Worm (Caenorhabditis elegans) whole organism, young adult: Measurements from ENCODE around the gene F55E10.2.

ENCODE experiments used
- B0035.1 ChIP-seq: sonication (generic microtip); optimal IDR thresholded peaks from 2 replicates; lab custom pipeline; 2016; ENCODE audit warnings: missing genetic modification characterization, mild to moderate bottlenecking, missing compliant biosample characterization, missing genotype, missing genetic modification reagents
- C06A6.2 ChIP-seq: fragments of 200-800 bp; sonication (Bioruptor generic); conservative IDR thresholded peaks from 2 replicates; pipeline ENCODE4 v1.3.6; 2022; ENCODE audit warnings: missing genetic modification characterization, missing compliant biosample characterization
- C17E4.6 ChIP-seq: fragments of 200-800 bp; sonication (Bioruptor generic); IDR thresholded peaks from 2 replicates; pipeline ENCODE4 v1.3.6; 2022; ENCODE audit warnings: missing genetic modification reagents, missing genetic modification characterization, missing compliant biosample characterization
- D2030.7 ChIP-seq: fragments of 200-800 bp; sonication (Bioruptor generic); IDR thresholded peaks from 2 replicates; pipeline ENCODE4 v1.3.6; 2022; ENCODE audit warnings: missing genetic modification reagents, missing genetic modification characterization, missing compliant biosample characterization
- F23B12.7 ChIP-seq: sonication (generic microtip); optimal IDR thresholded peaks from 2 replicates; lab custom pipeline; 2017; ENCODE audit warnings: missing genetic modification characterization, mild to moderate bottlenecking, missing compliant biosample characterization, antibody characterized with exemption, moderate library complexity; ENCODE audit not compliant: insufficient read depth
- F55B11.4 ChIP-seq: sonication (generic microtip); optimal IDR thresholded peaks from 2 replicates; lab custom pipeline; 2016; ENCODE audit warnings: missing compliant biosample characterization, missing genetic modification characterization, borderline replicate concordance; ENCODE audit not compliant: insufficient read depth
- F57A8.1 ChIP-seq: fragments of 200-800 bp; sonication (Bioruptor generic); optimal IDR thresholded peaks from 2 replicates; lab custom pipeline; 2018; ENCODE audit warnings: mild to moderate bottlenecking, missing genetic modification characterization, moderate library complexity, missing compliant biosample characterization
- K12H6.12 ChIP-seq: fragments of 200-800 bp; sonication (Bioruptor generic); optimal IDR thresholded peaks from 2 replicates; lab custom pipeline; 2018; ENCODE audit warnings: mild to moderate bottlenecking, missing genetic modification characterization, missing compliant biosample characterization
- Y79H2A.3 ChIP-seq: fragments of 200-800 bp; sonication (Bioruptor generic); conservative IDR thresholded peaks from 2 replicates; pipeline ENCODE4 v1.3.6; 2022; ENCODE audit warnings: missing genetic modification reagents, missing genetic modification characterization, missing compliant biosample characterization
- aptf-3 ChIP-seq: fragments of 200-800 bp; sonication (Bioruptor generic); IDR thresholded peaks from 2 replicates; pipeline ENCODE4 v1.3.6; 2022; ENCODE audit warnings: missing genetic modification characterization, missing compliant biosample characterization
- atf-7 ChIP-seq: sonication (generic microtip); optimal IDR thresholded peaks from 2 replicates; lab custom pipeline; 2017; ENCODE audit warnings: mild to moderate bottlenecking, missing genetic modification characterization, missing compliant biosample characterization
- attf-6 ChIP-seq: fragments of 200-800 bp; sonication (Bioruptor generic); IDR thresholded peaks from 2 replicates; pipeline ENCODE4 v1.3.6; 2022; ENCODE audit warnings: missing genetic modification reagents, missing genetic modification characterization, missing compliant biosample characterization
- bed-1 ChIP-seq: fragments of 200-800 bp; sonication (Bioruptor generic); IDR thresholded peaks from 2 replicates; pipeline ENCODE4 v1.3.6; 2022; ENCODE audit warnings: missing genetic modification reagents, missing genetic modification characterization, missing compliant biosample characterization
- ccch-3 ChIP-seq: fragments of 200-800 bp; sonication (Bioruptor generic); optimal IDR thresholded peaks from 2 replicates; lab custom pipeline; 2018; ENCODE audit warnings: mild to moderate bottlenecking, missing genetic modification characterization, missing compliant biosample characterization
- cebp-1 ChIP-seq, 2 experiments: fragments of 200-800 bp in 1 of 2; sonication (Bioruptor generic) in 1 of 2; sonication (generic microtip) in 1 of 2; IDR thresholded peaks in 1 of 2; optimal IDR thresholded peaks in 1 of 2; 2 replicates each; pipeline versions ENCODE4 v1.3.6 to Lab custom; 2017 to 2022; ENCODE audit warnings: missing compliant biosample characterization in 2 of 2, missing genetic modification characterization in 2 of 2, mild to moderate bottlenecking in 1 of 2, missing genetic modification reagents in 1 of 2, moderate library complexity in 1 of 2
- cebp-2 ChIP-seq: fragments of 200-800 bp; sonication (Bioruptor generic); IDR thresholded peaks from 2 replicates; pipeline ENCODE4 v1.3.6; 2022; ENCODE audit warnings: missing genetic modification characterization, missing compliant biosample characterization
- ceh-100 ChIP-seq: fragments of 200-800 bp; sonication (Bioruptor generic); IDR thresholded peaks from 2 replicates; pipeline ENCODE4 v1.3.6; 2022; ENCODE audit warnings: missing genetic modification reagents, missing genetic modification characterization, missing compliant biosample characterization
- ceh-27 ChIP-seq: fragments of 200-800 bp; sonication (Bioruptor generic); optimal IDR thresholded peaks from 2 replicates; lab custom pipeline; 2018; ENCODE audit warnings: mild to moderate bottlenecking, missing genetic modification characterization, moderate library complexity, missing compliant biosample characterization
- chd-7 ChIP-seq: sonication (generic microtip); optimal IDR thresholded peaks from 2 replicates; lab custom pipeline; 2016; ENCODE audit warnings: mild to moderate bottlenecking, missing genetic modification characterization, moderate library complexity, missing compliant biosample characterization
- dox-1 ChIP-seq: fragments of 200-800 bp; sonication (Bioruptor generic); IDR thresholded peaks from 2 replicates; pipeline ENCODE4 v1.3.6; 2022; ENCODE audit warnings: missing genetic modification reagents, missing genetic modification characterization, missing compliant biosample characterization
- efl-1 ChIP-seq: fragments of 150-350 bp; optimal IDR thresholded peaks from 2 replicates; lab custom pipeline; 2014; ENCODE audit warnings: missing biosample characterization, missing genetic modification reagents, missing genetic modification characterization
- egl-18 ChIP-seq: fragments of 200-800 bp; sonication (Bioruptor generic); IDR thresholded peaks from 2 replicates; pipeline ENCODE4 v1.3.6; 2022; ENCODE audit warnings: missing genetic modification reagents, missing genetic modification characterization, missing compliant biosample characterization
- egl-44 ChIP-seq: fragments of 200-800 bp; sonication (Bioruptor generic); IDR thresholded peaks from 2 replicates; pipeline ENCODE4 v1.3.6; 2022; ENCODE audit warnings: missing genetic modification reagents, missing genetic modification characterization, missing compliant biosample characterization
- ets-4 ChIP-seq: fragments of 200-800 bp; sonication (Bioruptor generic); optimal IDR thresholded peaks from 2 replicates; lab custom pipeline; 2018; ENCODE audit warnings: mild to moderate bottlenecking, missing genetic modification characterization, missing compliant biosample characterization
- hlh-12 ChIP-seq: sonication (generic microtip); optimal IDR thresholded peaks from 2 replicates; lab custom pipeline; 2016; ENCODE audit warnings: missing genetic modification characterization, missing compliant biosample characterization
- hmg-20 ChIP-seq: fragments of 200-800 bp; sonication (Bioruptor generic); IDR thresholded peaks from 2 replicates; pipeline ENCODE4 v1.3.6; 2022; ENCODE audit warnings: missing genetic modification reagents, missing genetic modification characterization, missing compliant biosample characterization
- let-526 ChIP-seq: fragments of 200-800 bp; sonication (Bioruptor generic); IDR thresholded peaks from 2 replicates; pipeline ENCODE4 v1.3.6; 2022; ENCODE audit warnings: missing genetic modification reagents, missing genetic modification characterization, missing compliant biosample characterization
- lin-35 ChIP-seq, 3 experiments: fragments of 150-350 bp in 2 of 3; sonication (generic microtip) in 1 of 3; optimal IDR thresholded peaks; 2 replicates each; lab custom pipeline; 2014 to 2018; ENCODE audit warnings: missing biosample characterization in 3 of 3, missing genetic modification characterization in 3 of 3, missing genetic modification reagents in 3 of 3
- lin-54 ChIP-seq: fragments of 200-800 bp; sonication (Bioruptor generic); optimal IDR thresholded peaks from 2 replicates; lab custom pipeline; 2018; ENCODE audit warnings: mild to moderate bottlenecking, missing genetic modification characterization, missing compliant biosample characterization
- lsy-27 ChIP-seq: sonication (generic microtip); optimal IDR thresholded peaks from 2 replicates; lab custom pipeline; 2017; ENCODE audit warnings: missing genetic modification characterization, mild to moderate bottlenecking, missing compliant biosample characterization, antibody characterized with exemption, missing genotype, borderline replicate concordance; ENCODE audit not compliant: insufficient read depth
- madf-8 ChIP-seq: fragments of 200-800 bp; sonication (Bioruptor generic); conservative IDR thresholded peaks from 2 replicates; pipeline ENCODE4 v1.3.6; 2022; ENCODE audit warnings: missing genetic modification reagents, missing genetic modification characterization, missing compliant biosample characterization
- mxl-1 ChIP-seq: sonication (generic microtip); optimal IDR thresholded peaks from 2 replicates; lab custom pipeline; 2016; ENCODE audit warnings: missing genetic modification characterization, missing compliant biosample characterization
- nfya-1 ChIP-seq: sonication (generic microtip); optimal IDR thresholded peaks from 2 replicates; lab custom pipeline; 2017; ENCODE audit warnings: antibody characterized with exemption, missing compliant biosample characterization, missing genetic modification characterization, borderline replicate concordance; ENCODE audit not compliant: insufficient read depth
- nfya-2 ChIP-seq: fragments of 200-800 bp; sonication (Bioruptor generic); IDR thresholded peaks from 2 replicates; pipeline ENCODE4 v1.3.6; 2022; ENCODE audit warnings: missing genetic modification reagents, missing genetic modification characterization, missing compliant biosample characterization
- nhr-179 ChIP-seq: sonication (generic microtip); optimal IDR thresholded peaks from 2 replicates; lab custom pipeline; 2016; ENCODE audit warnings: mild to moderate bottlenecking, missing genetic modification characterization, missing compliant biosample characterization
- nhr-27 ChIP-seq: fragments of 200-800 bp; sonication (Bioruptor generic); optimal IDR thresholded peaks from 2 replicates; lab custom pipeline; 2018; ENCODE audit warnings: mild to moderate bottlenecking, missing genetic modification characterization, moderate library complexity, missing compliant biosample characterization
- nhr-80 ChIP-seq: sonication (generic microtip); optimal IDR thresholded peaks from 2 replicates; lab custom pipeline; 2016; ENCODE audit warnings: missing genetic modification characterization, missing compliant biosample characterization
- rpc-1 ChIP-seq, 2 experiments: fragments of 150-350 bp in 1 of 2; sonication (generic microtip) in 1 of 2; optimal IDR thresholded peaks; 2 replicates each; lab custom pipeline; 2014 to 2018; ENCODE audit warnings: missing biosample characterization in 1 of 2, missing genetic modification characterization in 1 of 2, missing genetic modification reagents in 1 of 2, missing genotype in 1 of 2
- sea-2 ChIP-seq: fragments of 200-800 bp; sonication (Bioruptor generic); IDR thresholded peaks from 2 replicates; pipeline ENCODE4 v1.3.6; 2022; ENCODE audit warnings: missing genetic modification characterization, missing compliant biosample characterization
- snpc-1.1 ChIP-seq: sonication (generic microtip); optimal IDR thresholded peaks from 2 replicates; lab custom pipeline; 2017; ENCODE audit warnings: missing genetic modification characterization, mild to moderate bottlenecking, missing compliant biosample characterization, antibody characterized with exemption, moderate library complexity, missing genotype, missing genetic modification reagents; ENCODE audit not compliant: insufficient read depth
- tbp1 ChIP-seq: fragments of 200-800 bp; sonication (Bioruptor generic); optimal IDR thresholded peaks from 2 replicates; lab custom pipeline; 2018; ENCODE audit warnings: mild to moderate bottlenecking, missing genetic modification characterization, missing compliant biosample characterization
- tlf-1 ChIP-seq: fragments of 200-800 bp; sonication (Bioruptor generic); optimal IDR thresholded peaks from 2 replicates; lab custom pipeline; 2018; ENCODE audit warnings: mild to moderate bottlenecking, missing genetic modification characterization, missing compliant biosample characterization
- xnd-1 ChIP-seq: sonication (generic microtip); optimal IDR thresholded peaks from 2 replicates; lab custom pipeline; 2016; ENCODE audit warnings: missing genotype, missing genetic modification reagents, missing genetic modification characterization, missing compliant biosample characterization
- zim-3 ChIP-seq: sonication (generic microtip); optimal IDR thresholded peaks from 2 replicates; lab custom pipeline; 2017; ENCODE audit warnings: mild to moderate bottlenecking, missing genetic modification characterization, moderate library complexity, missing compliant biosample characterization
- ztf-3 ChIP-seq: fragments of 200-800 bp; sonication (Bioruptor generic); optimal IDR thresholded peaks from 2 replicates; lab custom pipeline; 2018; ENCODE audit warnings: mild to moderate bottlenecking, missing genetic modification characterization, missing compliant biosample characterization

Gene F55E10.2

DNA sequence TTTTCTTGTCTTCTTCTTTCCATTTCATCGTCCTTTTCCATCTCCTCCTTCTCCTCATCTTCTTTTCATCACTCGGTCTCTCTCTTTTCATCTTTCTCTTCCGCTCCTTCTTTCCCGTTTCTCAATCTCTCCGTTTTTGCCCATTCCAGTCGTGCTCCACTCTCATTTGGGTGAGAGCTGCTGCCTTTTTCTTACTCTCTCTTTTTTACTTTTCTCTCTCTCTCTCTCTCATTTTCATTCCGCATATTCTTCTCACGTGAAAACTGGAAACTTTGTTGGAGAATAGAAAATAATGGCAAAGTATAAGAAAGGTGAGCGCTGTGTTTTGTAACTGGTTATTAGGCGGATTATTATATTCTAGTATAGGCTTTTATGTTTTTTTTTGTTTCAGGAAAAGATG is 37.8 kb downstream of the F55E10.2 start, which contains the start of gene tbc-18:
Gene tbc-18 (plus strand): TSS at position 246 of the 400 bp plus-strand sequence.
- peak in 1 of 3 experiments; percentile 2 for TF ChIP-seq lin-35 (GFP tag; optimal IDR thresholded peaks at IDR 0.05; lab: Kevin White, UChicago)
- TF ChIP-seq nhr-27 (tag; lab: Kevin White, UChicago), result no peak
- TF ChIP-seq sea-2, result no peak
- TF ChIP-seq zim-3 (tag; lab: Kevin White, UChicago), result no peak
- TF ChIP-seq atf-7, result no peak
- no peak for TF ChIP-seq madf-8 (GFP tag; lab: Robert Waterston, UW)
- no peak for TF ChIP-seq lin-54 (GFP tag; lab: Kevin White, UChicago)
- peak; percentile 5 for TF ChIP-seq tbp1 (GFP tag; lab: Kevin White, UChicago)
- TF ChIP-seq K12H6.12, result peak; percentile 21
- peak; percentile 12 for TF ChIP-seq nhr-80
- TF ChIP-seq F23B12.7, result no peak
- no peak for TF ChIP-seq ztf-3
- no peak for TF ChIP-seq ets-4 (GFP tag; lab: Kevin White, UChicago)
- no peak for TF ChIP-seq F55B11.4
- TF ChIP-seq cebp-1 (GFP tag; IDR thresholded peaks at IDR 0.05; lab: Robert Waterston, UW), result no peak
- TF ChIP-seq cebp-1 (tag; optimal IDR thresholded peaks at IDR 0.05; lab: Kevin White, UChicago), result peak; percentile 54

DNA sequence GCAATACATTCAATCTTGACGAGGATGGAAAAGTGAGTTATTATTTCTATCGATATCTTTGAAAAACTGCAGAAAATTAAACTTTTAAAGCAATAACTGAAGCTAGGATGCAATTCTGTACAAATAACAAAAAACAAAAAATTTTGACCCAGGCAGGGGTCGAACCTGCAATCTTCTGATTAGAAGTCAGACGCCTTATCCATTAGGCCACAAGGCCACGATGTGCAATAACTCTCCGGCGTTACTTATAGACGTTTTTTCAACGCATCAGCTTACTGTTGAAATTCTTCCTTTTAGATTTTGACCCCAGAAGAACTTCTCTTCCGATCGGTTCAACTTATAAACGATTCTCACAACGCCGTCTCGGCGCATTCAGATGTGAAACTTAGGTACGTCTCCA is 41.2 kb downstream of the F55E10.2 start:
- TF ChIP-seq nfya-1 (tag; lab: Kevin White, UChicago), result no peak
- no peak for TF ChIP-seq ets-4 (GFP tag; lab: Kevin White, UChicago)
- TF ChIP-seq B0035.1 (tag; lab: Kevin White, UChicago), result no peak
- TF ChIP-seq efl-1, result no peak
- TF ChIP-seq Y79H2A.3 (GFP tag; lab: Robert Waterston, UW), result no peak
- peak; percentile 18 for TF ChIP-seq nhr-80
- TF ChIP-seq ceh-100 (GFP tag; lab: Robert Waterston, UW), result peak; percentile 45; the same call in 1 of the 2 replicates
- TF ChIP-seq ztf-3, result no peak
- TF ChIP-seq chd-7 (tag; lab: Kevin White, UChicago), result no peak
- TF ChIP-seq rpc-1 (optimal IDR thresholded peaks at IDR 0.05; lab: Kevin White, UChicago), result peak; percentile 86
- peak; percentile 96 for TF ChIP-seq rpc-1 (tag; optimal IDR thresholded peaks at IDR 0.05; lab: Kevin White, UChicago)
- TF ChIP-seq ccch-3, result no peak
- no peak for TF ChIP-seq xnd-1 (tag; lab: Kevin White, UChicago)
- TF ChIP-seq cebp-1 (GFP tag; IDR thresholded peaks at IDR 0.05; lab: Robert Waterston, UW), result no peak
- TF ChIP-seq cebp-1 (tag; optimal IDR thresholded peaks at IDR 0.05; lab: Kevin White, UChicago), result peak; percentile 45
- TF ChIP-seq let-526 (GFP tag; lab: Robert Waterston, UW), result no peak
- no peak for TF ChIP-seq bed-1
- no peak for TF ChIP-seq nfya-2 (GFP tag; lab: Robert Waterston, UW)
- no peak for TF ChIP-seq cebp-2 (GFP tag; lab: Robert Waterston, UW)
- no peak for TF ChIP-seq nhr-179 (tag; lab: Kevin White, UChicago)
- TF ChIP-seq F57A8.1 (GFP tag; lab: Kevin White, UChicago), result no peak
- 0 out of 2 replicates have a peak, but pooled peaks have one; percentile 47 for TF ChIP-seq egl-44 (GFP tag; lab: Robert Waterston, UW)
- TF ChIP-seq hmg-20 (GFP tag; lab: Robert Waterston, UW), result 0 out of 2 replicates have a peak, but pooled peaks have one; percentile 13
- TF ChIP-seq tlf-1 (GFP tag; lab: Kevin White, UChicago), result no peak
- TF ChIP-seq mxl-1 (tag; lab: Kevin White, UChicago), result no peak
- no peak for TF ChIP-seq hlh-12 (tag; lab: Kevin White, UChicago)
- no peak for TF ChIP-seq atf-7
- no peak for TF ChIP-seq aptf-3 (GFP tag; lab: Robert Waterston, UW)
- TF ChIP-seq C06A6.2 (GFP tag; lab: Robert Waterston, UW), result no peak
- no peak for TF ChIP-seq lin-35 (GFP tag; optimal IDR thresholded peaks at IDR 0.05; lab: Kevin White, UChicago)
- no peak for TF ChIP-seq egl-18 (GFP tag; lab: Robert Waterston, UW)
- peak; percentile 27; the same call in 1 of the 2 replicates for TF ChIP-seq attf-6
- no peak for TF ChIP-seq ceh-27 (GFP tag; lab: Kevin White, UChicago)
- no peak for TF ChIP-seq C17E4.6 (GFP tag; lab: Robert Waterston, UW)
- TF ChIP-seq D2030.7 (GFP tag; lab: Robert Waterston, UW), result peak; percentile 80
- TF ChIP-seq snpc-1.1 (tag; lab: Kevin White, UChicago), result no peak
- peak; percentile 54; the same call in 1 of the 2 replicates for TF ChIP-seq dox-1 (GFP tag; lab: Robert Waterston, UW)
- TF ChIP-seq lsy-27, result no peak
